Fruit fly (Drosophila melanogaster) whole organism, pupa: Measurements from ENCODE around the gene CG33934.

Experiments used
- CG13204 ChIP-seq: fragments of 200-800 bp; sonication (Bioruptor generic); optimal IDR thresholded peaks from 2 replicates; lab custom pipeline; 2018; ENCODE audit warnings: missing biosample characterization, mild to moderate bottlenecking, missing genetic modification characterization, moderate library complexity
- CG14655 ChIP-seq: fragments of 200-800 bp; sonication (Bioruptor generic); optimal IDR thresholded peaks from 3 replicates; lab custom pipeline; 2017; ENCODE audit warnings: mild to moderate bottlenecking, missing biosample characterization, missing genetic modification reagents, missing genetic modification characterization
- CG15710 ChIP-seq: fragments of 200-800 bp; sonication (Bioruptor generic); optimal IDR thresholded peaks from 2 replicates; lab custom pipeline; 2018; ENCODE audit warnings: missing biosample characterization, mild to moderate bottlenecking, missing genetic modification characterization, moderate library complexity
- CG17806 ChIP-seq: fragments of 200-800 bp; sonication (Bioruptor generic); optimal IDR thresholded peaks from 2 replicates; lab custom pipeline; 2018; ENCODE audit warnings: missing biosample characterization, mild to moderate bottlenecking, missing genetic modification characterization, moderate library complexity
- CG32121 ChIP-seq: fragments of 200-800 bp; sonication (Bioruptor generic); IDR thresholded peaks from 2 replicates; pipeline ENCODE4 v1.3.6; 2022; ENCODE audit warnings: missing biosample characterization, missing genetic modification characterization
- CG34367 ChIP-seq: fragments of 200-800 bp; sonication (Bioruptor generic); optimal IDR thresholded peaks from 2 replicates; lab custom pipeline; 2018; ENCODE audit warnings: missing biosample characterization, mild to moderate bottlenecking, missing genetic modification characterization
- CG8159 ChIP-seq: fragments of 200-800 bp; sonication (Bioruptor generic); optimal IDR thresholded peaks from 3 replicates; lab custom pipeline; 2018; ENCODE audit warnings: missing biosample characterization, mild to moderate bottlenecking, missing genetic modification characterization, moderate library complexity
- CG9948 ChIP-seq: fragments of 200-800 bp; sonication (Bioruptor generic); optimal IDR thresholded peaks from 2 replicates; lab custom pipeline; 2018; ENCODE audit warnings: missing biosample characterization, mild to moderate bottlenecking, missing genetic modification characterization, moderate library complexity
- D1 ChIP-seq: fragments of 200-800 bp; sonication (Bioruptor generic); optimal IDR thresholded peaks from 2 replicates; lab custom pipeline; 2018; ENCODE audit warnings: missing biosample characterization, mild to moderate bottlenecking, missing genetic modification characterization, moderate library complexity
- EcR ChIP-seq: fragments of 200-800 bp; sonication (Bioruptor generic); optimal IDR thresholded peaks from 3 replicates; lab custom pipeline; 2019; ENCODE audit warnings: missing biosample characterization, missing genetic modification characterization, mild to moderate bottlenecking, moderate library complexity, missing genetic modification reagents
- Pif1A ChIP-seq: fragments of 200-800 bp; sonication (Bioruptor generic); optimal IDR thresholded peaks from 3 replicates; lab custom pipeline; 2016; ENCODE audit warnings: missing biosample characterization, missing genetic modification characterization
- rn ChIP-seq: fragments of 200-800 bp; sonication (Bioruptor generic); IDR thresholded peaks from 2 replicates; pipeline ENCODE4 v1.3.6; 2022; ENCODE audit warnings: missing biosample characterization, missing genetic modification characterization

dm6 chr3R:20001595-20001997 lies 41.0 kb upstream of the CG33934 start:
- TF ChIP-seq CG14655 (GFP tag; lab: Kevin White, UChicago) = peak; percentile 47
- TF ChIP-seq EcR = no peak
- no peak for TF ChIP-seq CG32121 (GFP tag; lab: Robert Waterston, UW)
- TF ChIP-seq CG9948 (tag; lab: Kevin White, UChicago) = peak; percentile 35
- TF ChIP-seq rn (GFP tag; lab: Robert Waterston, UW) = no peak
- no peak for TF ChIP-seq CG13204 (GFP tag; lab: Kevin White, UChicago)
- TF ChIP-seq CG17806 (tag; lab: Kevin White, UChicago) = peak; percentile 2
- no peak for TF ChIP-seq D1 (tag; lab: Kevin White, UChicago)
- peak; percentile 47 for TF ChIP-seq CG8159
- peak; percentile 48 for TF ChIP-seq CG15710
- peak; percentile 29 for TF ChIP-seq Pif1A (GFP tag; lab: Kevin White, UChicago)
- no peak for TF ChIP-seq CG34367 (tag; lab: Kevin White, UChicago)
